Fruit fly (Drosophila melanogaster) whole organism, wandering third instar larva: ENCODE results near the gene repo.

ENCODE experiments used
- Abd-B ChIP-seq: fragments of >200 bp; optimal IDR thresholded peaks from 2 replicates; lab custom pipeline; 2017; ENCODE audit warnings: missing biosample characterization, missing genetic modification characterization
- CG32264 ChIP-seq: fragments of 200-800 bp; sonication (Bioruptor generic); optimal IDR thresholded peaks from 2 replicates; lab custom pipeline; 2016; ENCODE audit warnings: missing biosample characterization, missing genetic modification characterization
- CG9705 ChIP-seq: fragments of 200-800 bp; sonication (Bioruptor generic); optimal IDR thresholded peaks from 2 replicates; lab custom pipeline; 2018; ENCODE audit warnings: missing biosample characterization, mild to moderate bottlenecking, missing genetic modification characterization
- CrebA ChIP-seq: fragments of 200-800 bp; sonication (Bioruptor generic); optimal IDR thresholded peaks from 2 replicates; lab custom pipeline; 2016; ENCODE audit warnings: missing biosample characterization, mild to moderate bottlenecking, missing genetic modification characterization, borderline replicate concordance
- Dfd ChIP-seq: fragments of >200 bp; optimal IDR thresholded peaks from 2 replicates; lab custom pipeline; 2017; ENCODE audit warnings: missing biosample characterization, missing genetic modification characterization
- Dif ChIP-seq: fragments of 200-275, 200-300 bp; sonication (Bioruptor generic); optimal IDR thresholded peaks from 2 replicates; lab custom pipeline; 2018; ENCODE audit warnings: missing biosample characterization, missing genetic modification characterization; ENCODE audit not compliant: partially characterized antibody
- GATAd ChIP-seq: sonication (Bioruptor generic); optimal IDR thresholded peaks from 2 replicates; lab custom pipeline; 2016; ENCODE audit warnings: missing biosample characterization, missing genetic modification characterization
- HLH106 ChIP-seq: fragments of 200-800 bp; optimal IDR thresholded peaks from 3 replicates; lab custom pipeline; 2019; ENCODE audit warnings: missing biosample characterization, mild to moderate bottlenecking, missing genetic modification characterization, moderate library complexity
- Hnf4 ChIP-seq: fragments of 200-800 bp; sonication (Bioruptor generic); optimal IDR thresholded peaks from 2 replicates; lab custom pipeline; 2016; ENCODE audit warnings: missing biosample characterization, mild to moderate bottlenecking, missing genetic modification characterization
- Hr78 ChIP-seq: fragments of >200 bp; optimal IDR thresholded peaks from 2 replicates; lab custom pipeline; 2017; ENCODE audit warnings: missing biosample characterization, missing genetic modification characterization
- Hr83 ChIP-seq: fragments of 200-300 bp; sonication (Bioruptor generic); optimal IDR thresholded peaks from 2 replicates; lab custom pipeline; 2016; ENCODE audit warnings: missing biosample characterization, mild to moderate bottlenecking, missing genetic modification characterization, moderate library complexity; ENCODE audit not compliant: poor library complexity, severe bottlenecking
- Jra ChIP-seq: sonication (Bioruptor generic); optimal IDR thresholded peaks from 2 replicates; lab custom pipeline; 2016; ENCODE audit warnings: missing biosample characterization, missing genetic modification characterization
- Mio ChIP-seq: sonication (Bioruptor generic); optimal IDR thresholded peaks from 2 replicates; lab custom pipeline; 2016; ENCODE audit warnings: missing biosample characterization, missing genetic modification characterization
- Myc ChIP-seq: fragments of >200 bp; optimal IDR thresholded peaks from 2 replicates; lab custom pipeline; 2017
- N ChIP-seq: fragments of >200 bp; optimal IDR thresholded peaks from 2 replicates; lab custom pipeline; 2018; ENCODE audit warnings: missing biosample characterization, missing external identifiers, missing genetic modification characterization
- OdsH ChIP-seq: fragments of 200-800 bp; sonication (Bioruptor generic); optimal IDR thresholded peaks from 2 replicates; lab custom pipeline; 2016; ENCODE audit warnings: missing biosample characterization, mild to moderate bottlenecking, missing genetic modification characterization
- Rel ChIP-seq, 2 experiments: fragments of 200-800 bp; sonication (Bioruptor generic) in 1 of 2; optimal IDR thresholded peaks; 2 replicates in 1 of 2; 3 replicates in 1 of 2; lab custom pipeline; 2016 to 2019; ENCODE audit warnings: mild to moderate bottlenecking in 2 of 2, missing biosample characterization in 2 of 2, missing genetic modification characterization in 2 of 2, moderate library complexity in 1 of 2
- Sp1 ChIP-seq: fragments of 200-800 bp; sonication (Bioruptor generic); optimal IDR thresholded peaks from 3 replicates; lab custom pipeline; 2019; ENCODE audit warnings: missing biosample characterization, mild to moderate bottlenecking, missing genetic modification characterization, moderate library complexity
- Vsx2 ChIP-seq: fragments of 200-300, 225-300 bp; sonication (Bioruptor generic); optimal IDR thresholded peaks from 2 replicates; lab custom pipeline; 2018; ENCODE audit warnings: missing biosample characterization, missing genetic modification characterization; ENCODE audit not compliant: partially characterized antibody
- br ChIP-seq: fragments of 200-800 bp; sonication (Bioruptor generic); optimal IDR thresholded peaks from 2 replicates; lab custom pipeline; 2016; ENCODE audit warnings: missing biosample characterization, missing genetic modification characterization
- brk ChIP-seq: fragments of 200-800 bp; sonication (Bioruptor generic); optimal IDR thresholded peaks from 2 replicates; lab custom pipeline; 2016; ENCODE audit warnings: missing biosample characterization, mild to moderate bottlenecking, missing genetic modification characterization
- dl ChIP-seq, 2 experiments: fragments of 175-275, 200-275 bp in 1 of 2; fragments of 200-275 bp in 1 of 2; sonication (Bioruptor generic); optimal IDR thresholded peaks; lab custom pipeline; 2018; ENCODE audit warnings: mild to moderate bottlenecking in 2 of 2, missing biosample characterization in 2 of 2, missing genetic modification characterization in 2 of 2, moderate library complexity in 2 of 2; ENCODE audit not compliant: partially characterized antibody in 2 of 2, insufficient read depth in 1 of 2
- dmrt93B ChIP-seq: fragments of 200-800 bp; sonication (Bioruptor generic); optimal IDR thresholded peaks from 2 replicates; lab custom pipeline; 2018; ENCODE audit warnings: missing biosample characterization, mild to moderate bottlenecking, missing genetic modification characterization
- dsf ChIP-seq: sonication (Bioruptor generic); optimal IDR thresholded peaks from 2 replicates; lab custom pipeline; 2016; ENCODE audit warnings: missing biosample characterization, missing genetic modification characterization, borderline replicate concordance
- ey ChIP-seq: fragments of 200-800 bp; sonication (Bioruptor generic); optimal IDR thresholded peaks from 2 replicates; lab custom pipeline; 2016; ENCODE audit warnings: missing biosample characterization, missing genetic modification characterization
- foxo ChIP-seq, 2 experiments: fragments of 200-800 bp; sonication (Bioruptor generic); optimal IDR thresholded peaks; 2 replicates in 1 of 2; 3 replicates in 1 of 2; lab custom pipeline; 2016 to 2017; ENCODE audit warnings: missing biosample characterization in 2 of 2, missing genetic modification characterization in 2 of 2
- fru ChIP-seq: fragments of 200-800 bp; sonication (Bioruptor generic); optimal IDR thresholded peaks from 3 replicates; lab custom pipeline; 2016; ENCODE audit warnings: missing biosample characterization, mild to moderate bottlenecking, missing genetic modification characterization
- h ChIP-seq: fragments of 200-800 bp; sonication (Bioruptor generic); optimal IDR thresholded peaks from 3 replicates; lab custom pipeline; 2016; ENCODE audit warnings: missing biosample characterization, mild to moderate bottlenecking, missing genetic modification characterization
- jim ChIP-seq: fragments of 175-275, 200-325 bp; sonication (Bioruptor generic); optimal IDR thresholded peaks from 2 replicates; lab custom pipeline; 2016; ENCODE audit warnings: missing biosample characterization, mild to moderate bottlenecking, missing genetic modification characterization
- lola ChIP-seq: fragments of >200 bp; optimal IDR thresholded peaks from 2 replicates; lab custom pipeline; 2017; ENCODE audit warnings: missing biosample characterization, missing genetic modification characterization
- pan ChIP-seq: fragments of >200 bp; optimal IDR thresholded peaks from 2 replicates; lab custom pipeline; 2017
- psq ChIP-seq: fragments of 200-800 bp; sonication (Bioruptor generic); optimal IDR thresholded peaks from 3 replicates; lab custom pipeline; 2017; ENCODE audit warnings: missing biosample characterization, mild to moderate bottlenecking, missing genetic modification characterization, moderate library complexity
- rgr ChIP-seq: fragments of 200-800 bp; sonication (Bioruptor generic); optimal IDR thresholded peaks from 3 replicates; lab custom pipeline; 2016; ENCODE audit warnings: missing biosample characterization, mild to moderate bottlenecking, missing genetic modification characterization
- sage ChIP-seq: fragments of 200-800 bp; sonication (Bioruptor generic); optimal IDR thresholded peaks from 2 replicates; lab custom pipeline; 2016; ENCODE audit warnings: missing biosample characterization, mild to moderate bottlenecking, missing genetic modification characterization
- sv ChIP-seq: fragments of 200-800 bp; sonication (Bioruptor generic); optimal IDR thresholded peaks from 3 replicates; lab custom pipeline; 2016; ENCODE audit warnings: missing biosample characterization, missing genetic modification characterization
- tai ChIP-seq: sonication (Bioruptor generic); optimal IDR thresholded peaks from 2 replicates; lab custom pipeline; 2016; ENCODE audit warnings: missing biosample characterization, missing genetic modification characterization
- usp ChIP-seq: fragments of >200 bp; optimal IDR thresholded peaks from 2 replicates; lab custom pipeline; 2017; ENCODE audit warnings: missing biosample characterization, missing genetic modification characterization
- woc ChIP-seq: sonication (Bioruptor generic); optimal IDR thresholded peaks from 2 replicates; lab custom pipeline; 2016; ENCODE audit warnings: missing biosample characterization, mild to moderate bottlenecking, missing genetic modification characterization

Gene repo

dm6 chr3R:18243718-18244170 lies 7.8 kb downstream of the repo start:
- peak; percentile 29 for TF ChIP-seq HLH106 (tag; lab: Kevin White, UChicago)
- no peak for TF ChIP-seq GATAd (GFP tag; lab: Kevin White, UChicago)
- TF ChIP-seq rgr (GFP tag; lab: Kevin White, UChicago): peak; percentile 41
- no peak for TF ChIP-seq Dif (GFP tag; lab: Kevin White, UChicago)
- TF ChIP-seq Rel (GFP tag; optimal IDR thresholded peaks at IDR 0.05; lab: Kevin White, UChicago): peak; percentile 30
- no peak for TF ChIP-seq Rel (tag; optimal IDR thresholded peaks at IDR 0.05; lab: Kevin White, UChicago)
- peak; percentile 7 for TF ChIP-seq fru (GFP tag; lab: Kevin White, UChicago)
- TF ChIP-seq h (GFP tag; lab: Kevin White, UChicago): no peak
- peak; percentile 9 for TF ChIP-seq brk (GFP tag; lab: Kevin White, UChicago)
- TF ChIP-seq ey (GFP tag; lab: Kevin White, UChicago): peak; percentile 45
- TF ChIP-seq pan (lab: Kevin White, UChicago): no peak
- TF ChIP-seq foxo (GFP tag; optimal IDR thresholded peaks at IDR 0.05; lab: Kevin White, UChicago): peak in 1 of 2 experiments; percentile 51
- TF ChIP-seq br: peak; percentile 19
- peak; percentile 59 for TF ChIP-seq Jra (GFP tag; lab: Kevin White, UChicago)

- TF ChIP-seq dl (GFP tag; optimal IDR thresholded peaks at IDR 0.05; lab: Kevin White, UChicago; ENCODE audit: insufficient read depth in 1 of 2, partially characterized antibody in 2 of 2): peak; percentile 94 to 97
- TF ChIP-seq lola (GFP tag; lab: Kevin White, UChicago): no peak
- no peak for TF ChIP-seq Dfd (GFP tag; lab: Kevin White, UChicago)
- TF ChIP-seq Vsx2 (GFP tag; lab: Kevin White, UChicago): no peak
- TF ChIP-seq Sp1 (GFP tag; lab: Kevin White, UChicago): no peak
- TF ChIP-seq woc (GFP tag; lab: Kevin White, UChicago): peak; percentile 49
- TF ChIP-seq foxo (GFP tag; optimal IDR thresholded peaks at IDR 0.05; lab: Kevin White, UChicago): peak in 1 of 2 experiments; percentile 23
- no peak for TF ChIP-seq sage
- peak; percentile 73 for TF ChIP-seq h (GFP tag; lab: Kevin White, UChicago)
- TF ChIP-seq br: peak; percentile 31
- no peak for TF ChIP-seq usp (GFP tag; lab: Kevin White, UChicago)
- TF ChIP-seq Hr78 (GFP tag; lab: Kevin White, UChicago): peak; percentile 36
- TF ChIP-seq GATAd (GFP tag; lab: Kevin White, UChicago): no peak
- peak; percentile 91 for TF ChIP-seq psq
- no peak for TF ChIP-seq Rel (GFP tag; optimal IDR thresholded peaks at IDR 0.05; lab: Kevin White, UChicago)
- TF ChIP-seq Rel (tag; optimal IDR thresholded peaks at IDR 0.05; lab: Kevin White, UChicago): peak; percentile 91
- peak; percentile 18 for TF ChIP-seq HLH106 (tag; lab: Kevin White, UChicago)
- TF ChIP-seq dsf (GFP tag; lab: Kevin White, UChicago): no peak
- TF ChIP-seq Dif (GFP tag; lab: Kevin White, UChicago): peak; percentile 97
- TF ChIP-seq CG9705 (GFP tag; lab: Kevin White, UChicago): no peak
- TF ChIP-seq fru (GFP tag; lab: Kevin White, UChicago): peak; percentile 40
- TF ChIP-seq Myc (lab: Kevin White, UChicago): no peak
- peak; percentile 16 for TF ChIP-seq Jra (GFP tag; lab: Kevin White, UChicago)
- TF ChIP-seq dmrt93B (GFP tag; lab: Kevin White, UChicago): no peak
- peak; percentile 16 for TF ChIP-seq Abd-B (GFP tag; lab: Kevin White, UChicago)
- TF ChIP-seq Hr83 (GFP tag; lab: Kevin White, UChicago): peak; percentile 86
- TF ChIP-seq N: peak; percentile 70
- TF ChIP-seq Mio (GFP tag; lab: Kevin White, UChicago): no peak
- no peak for TF ChIP-seq ey (GFP tag; lab: Kevin White, UChicago)
- no peak for TF ChIP-seq tai (GFP tag; lab: Kevin White, UChicago)
- peak; percentile 22 for TF ChIP-seq OdsH (GFP tag; lab: Kevin White, UChicago)
- TF ChIP-seq brk (GFP tag; lab: Kevin White, UChicago): no peak
- TF ChIP-seq Hnf4 (GFP tag; lab: Kevin White, UChicago): peak; percentile 31
- peak; percentile 33 for TF ChIP-seq rgr (GFP tag; lab: Kevin White, UChicago)
- TF ChIP-seq jim (GFP tag; lab: Kevin White, UChicago): no peak
- no peak for TF ChIP-seq CG32264 (GFP tag; lab: Kevin White, UChicago)
- no peak for TF ChIP-seq CrebA (GFP tag; lab: Kevin White, UChicago)
- TF ChIP-seq sv: no peak
- no peak for TF ChIP-seq pan (lab: Kevin White, UChicago)
These were observed 8.4 kb downstream of the repo start for dm6 chr3R:18244171-18245043.
